Worm (Caenorhabditis elegans) whole organism, L3 larva: ENCODE results near the gene fre-1.

Experiments
- aly-2 ChIP-seq: fragments of 150-350 bp; optimal IDR thresholded peaks from 2 replicates; lab custom pipeline; 2014; ENCODE audit warnings: missing biosample characterization, missing genetic modification characterization
- ceh-16 ChIP-seq: sonication (generic microtip); optimal IDR thresholded peaks from 2 replicates; lab custom pipeline; 2017; ENCODE audit warnings: missing biosample characterization, missing genetic modification characterization
- fkh-2 ChIP-seq: fragments of 150-350 bp; optimal IDR thresholded peaks from 2 replicates; lab custom pipeline; 2014; ENCODE audit warnings: missing biosample characterization, missing genetic modification reagents, missing genetic modification characterization
- lin-39 ChIP-seq: fragments of 150-350 bp; optimal IDR thresholded peaks from 2 replicates; lab custom pipeline; 2018; ENCODE audit warnings: missing biosample characterization, missing genetic modification reagents, missing genetic modification characterization
- nhr-12 ChIP-seq: fragments of 150-350 bp; optimal IDR thresholded peaks from 2 replicates; lab custom pipeline; 2014; ENCODE audit warnings: missing biosample characterization, missing genetic modification characterization
- pqm-1 ChIP-seq: fragments of 150-350 bp; optimal IDR thresholded peaks from 2 replicates; lab custom pipeline; 2017; ENCODE audit warnings: missing biosample characterization, missing genetic modification characterization, inconsistent platforms
- tbx-2 ChIP-seq: sonication (generic microtip); optimal IDR thresholded peaks from 2 replicates; lab custom pipeline; 2016; ENCODE audit warnings: mild to moderate bottlenecking, missing genetic modification characterization, missing compliant biosample characterization
- unc-62 ChIP-seq: fragments of 150-350 bp; sonication (generic microtip); optimal IDR thresholded peaks from 4 replicates; lab custom pipeline; 2014; ENCODE audit warnings: missing biosample characterization, missing genetic modification reagents, missing genetic modification characterization
- zag-1 ChIP-seq: fragments of 150-350 bp; optimal IDR thresholded peaks from 2 replicates; lab custom pipeline; 2014; ENCODE audit warnings: missing biosample characterization, missing genetic modification characterization

ce11 chrV:20064076-20064475 is 23.5 kb downstream of the fre-1 start, which contains the start of gene ttx-1:
- TF ChIP-seq pqm-1 (tag; lab: Kevin White, UChicago) (no peak), zag-1 (tag; lab: Kevin White, UChicago) (no peak), nhr-12 (no peak), aly-2 (tag; lab: Kevin White, UChicago) (no peak), unc-62 (GFP tag; lab: Kevin White, UChicago) (no peak), tbx-2 (tag; lab: Kevin White, UChicago) (no peak), lin-39 (tag; lab: Kevin White, UChicago) (no peak), fkh-2 (no peak), ceh-16 (tag; lab: Kevin White, UChicago) (no peak)
